Fruit fly (Drosophila melanogaster) whole organism, embryonic: ENCODE results near the gene Vha16-2.

Experiments
- ATbp ChIP-seq: fragments of 200-800 bp; sonication (Bioruptor generic); optimal IDR thresholded peaks from 2 replicates; lab custom pipeline; 2017; ENCODE audit warnings: missing biosample characterization, mild to moderate bottlenecking, missing genetic modification characterization, missing genetic modification reagents
- Adf1 ChIP-seq: fragments of 200-800 bp; sonication (Bioruptor generic); IDR thresholded peaks from 2 replicates; pipeline ENCODE4 v1.3.6; 2022; ENCODE audit warnings: missing biosample characterization, missing genetic modification characterization
- Antp ChIP-seq: fragments of 200-800 bp; sonication (Bioruptor generic); optimal IDR thresholded peaks from 3 replicates; lab custom pipeline; 2016; ENCODE audit warnings: missing biosample characterization, missing genetic modification characterization
- Bgb ChIP-seq: fragments of 200-800 bp; sonication (Bioruptor generic); IDR thresholded peaks from 2 replicates; pipeline ENCODE4 v1.3.6; 2022; ENCODE audit warnings: missing biosample characterization, missing genetic modification characterization; ENCODE audit not compliant: partially characterized antibody
- Blimp-1 ChIP-seq: fragments of 200-800 bp; sonication (Bioruptor generic); optimal IDR thresholded peaks from 3 replicates; lab custom pipeline; 2018; ENCODE audit warnings: missing biosample characterization, missing genetic modification characterization, mild to moderate bottlenecking, moderate library complexity, missing genetic modification reagents
- BtbVII ChIP-seq: fragments of 200-800 bp; sonication (Bioruptor generic); optimal IDR thresholded peaks from 3 replicates; lab custom pipeline; 2017; ENCODE audit warnings: missing biosample characterization, mild to moderate bottlenecking, missing genetic modification characterization
- CG10267 ChIP-seq: fragments of 200-800 bp; sonication (Bioruptor generic); optimal IDR thresholded peaks from 2 replicates; lab custom pipeline; 2018; ENCODE audit warnings: missing biosample characterization, mild to moderate bottlenecking, missing genetic modification characterization, moderate library complexity
- CG10959 ChIP-seq: fragments of 200-800 bp; sonication (Bioruptor generic); IDR thresholded peaks from 2 replicates; pipeline ENCODE4 v1.3.6; 2022; ENCODE audit warnings: missing biosample characterization, missing genetic modification characterization
- CG14667 ChIP-seq: fragments of 200-800 bp; sonication (Bioruptor generic); IDR thresholded peaks from 2 replicates; pipeline ENCODE4 v1.3.6; 2022; ENCODE audit warnings: missing biosample characterization, missing genetic modification characterization
- CG1647 ChIP-seq: fragments of 200-800 bp; sonication (Bioruptor generic); optimal IDR thresholded peaks from 3 replicates; lab custom pipeline; 2016; ENCODE audit warnings: missing biosample characterization, missing genetic modification characterization
- CG16813 ChIP-seq: fragments of 200-800 bp; sonication (Bioruptor generic); IDR thresholded peaks from 3 replicates; pipeline ENCODE4 v1.3.6; 2022; ENCODE audit warnings: missing biosample characterization, missing genetic modification characterization; ENCODE audit not compliant: partially characterized antibody
- CG16815 ChIP-seq: fragments of 200-800 bp; sonication (Bioruptor generic); optimal IDR thresholded peaks from 3 replicates; lab custom pipeline; 2017; ENCODE audit warnings: missing biosample characterization, mild to moderate bottlenecking, missing genetic modification characterization
- CG17568 ChIP-seq: fragments of 200-800 bp; sonication (Bioruptor generic); optimal IDR thresholded peaks from 2 replicates; lab custom pipeline; 2018; ENCODE audit warnings: missing biosample characterization, mild to moderate bottlenecking, missing genetic modification characterization, moderate library complexity
- CG2116 ChIP-seq: fragments of 200-800 bp; sonication (Bioruptor generic); optimal IDR thresholded peaks from 3 replicates; lab custom pipeline; 2018; ENCODE audit warnings: missing biosample characterization, mild to moderate bottlenecking, missing genetic modification characterization
- CG3163 ChIP-seq: fragments of 200-800 bp; sonication (Bioruptor generic); optimal IDR thresholded peaks from 3 replicates; lab custom pipeline; 2016; ENCODE audit warnings: missing biosample characterization, missing genetic modification characterization
- CG3407 ChIP-seq: fragments of 200-800 bp; sonication (Bioruptor generic); optimal IDR thresholded peaks from 2 replicates; lab custom pipeline; 2018; ENCODE audit warnings: missing biosample characterization, mild to moderate bottlenecking, missing genetic modification characterization
- CG34224 ChIP-seq: fragments of 200-800 bp; sonication (Bioruptor generic); IDR thresholded peaks from 3 replicates; pipeline ENCODE4 v1.3.6; 2022; ENCODE audit warnings: missing biosample characterization, missing genetic modification characterization; ENCODE audit not compliant: partially characterized antibody
- CG6765 ChIP-seq: fragments of 200-800 bp; sonication (Bioruptor generic); optimal IDR thresholded peaks from 3 replicates; lab custom pipeline; 2017; ENCODE audit warnings: missing biosample characterization, mild to moderate bottlenecking, missing genetic modification characterization
- CG8281 ChIP-seq: fragments of 200-800 bp; sonication (Bioruptor generic); optimal IDR thresholded peaks from 2 replicates; lab custom pipeline; 2018; ENCODE audit warnings: missing biosample characterization, mild to moderate bottlenecking, missing genetic modification characterization, moderate library complexity
- CHES-1-like ChIP-seq: fragments of 200-800 bp; sonication (Bioruptor generic); optimal IDR thresholded peaks from 2 replicates; lab custom pipeline; 2016; ENCODE audit warnings: missing biosample characterization, missing genetic modification characterization
- Chrac-16 ChIP-seq: fragments of 200-800 bp; sonication (Bioruptor generic); optimal IDR thresholded peaks from 3 replicates; lab custom pipeline; 2016; ENCODE audit warnings: missing biosample characterization, missing genetic modification characterization
- Dbx ChIP-seq: fragments of 200-800 bp; sonication (Bioruptor generic); IDR thresholded peaks from 3 replicates; pipeline ENCODE4 v1.3.6; 2022; ENCODE audit warnings: missing biosample characterization, missing genetic modification characterization
- Deaf1 ChIP-seq: fragments of 200-800 bp; optimal IDR thresholded peaks from 3 replicates; lab custom pipeline; 2019; ENCODE audit warnings: missing biosample characterization, mild to moderate bottlenecking, missing genetic modification characterization, moderate library complexity
- ERR ChIP-seq: fragments of 200-800 bp; sonication (Bioruptor generic); optimal IDR thresholded peaks from 2 replicates; lab custom pipeline; 2016; ENCODE audit warnings: missing biosample characterization, missing genetic modification characterization
- Fer1 ChIP-seq: fragments of 200-800 bp; sonication (Bioruptor generic); optimal IDR thresholded peaks from 2 replicates; lab custom pipeline; 2017; ENCODE audit warnings: missing biosample characterization, mild to moderate bottlenecking, missing genetic modification characterization
- HLH3B ChIP-seq: fragments of 200-800 bp; sonication (Bioruptor generic); IDR thresholded peaks from 2 replicates; pipeline ENCODE4 v1.3.6; 2022; ENCODE audit warnings: missing biosample characterization, missing genetic modification characterization
- HmgD ChIP-seq: fragments of 200-800 bp; sonication (Bioruptor generic); optimal IDR thresholded peaks from 3 replicates; lab custom pipeline; 2016; ENCODE audit warnings: missing biosample characterization, missing genetic modification characterization
- MESR4 ChIP-seq: fragments of 200-800 bp; sonication (Bioruptor generic); optimal IDR thresholded peaks from 2 replicates; lab custom pipeline; 2018; ENCODE audit warnings: missing biosample characterization, mild to moderate bottlenecking, missing genetic modification characterization, moderate library complexity
- Med ChIP-seq: fragments of 200-800 bp; sonication (Bioruptor generic); peaks from one replicate; lab custom pipeline; 2016; ENCODE audit warnings: missing biosample characterization, missing genetic modification characterization, mild to moderate bottlenecking, inconsistent platforms, moderate library complexity
- NC2α ChIP-seq: fragments of 200-800 bp; sonication (Bioruptor generic); optimal IDR thresholded peaks from 2 replicates; lab custom pipeline; 2016; ENCODE audit warnings: missing biosample characterization, missing genetic modification characterization
- Vsx1 ChIP-seq: fragments of 200-800 bp; sonication (Bioruptor generic); optimal IDR thresholded peaks from 2 replicates; lab custom pipeline; 2017; ENCODE audit warnings: missing biosample characterization, mild to moderate bottlenecking, missing genetic modification characterization, missing genetic modification reagents
- abd-A ChIP-seq: fragments of 200-800 bp; sonication (Bioruptor generic); optimal IDR thresholded peaks from 3 replicates; lab custom pipeline; 2019; ENCODE audit warnings: missing biosample characterization, mild to moderate bottlenecking, missing genetic modification characterization, moderate library complexity
- cg ChIP-seq: fragments of 200-800 bp; sonication (Bioruptor generic); optimal IDR thresholded peaks from 3 replicates; lab custom pipeline; 2019; ENCODE audit warnings: missing biosample characterization, mild to moderate bottlenecking, missing genetic modification characterization, moderate library complexity
- chinmo ChIP-seq: fragments of 200-800 bp; sonication (Bioruptor generic); IDR thresholded peaks from 4 replicates; pipeline ENCODE4 v1.3.6; 2022; ENCODE audit warnings: missing biosample characterization, missing genetic modification characterization; ENCODE audit not compliant: partially characterized antibody
- crp ChIP-seq, 2 experiments: fragments of 200-800 bp; sonication (Bioruptor generic); optimal IDR thresholded peaks; 2 replicates in 1 of 2; 3 replicates in 1 of 2; lab custom pipeline; 2017; ENCODE audit warnings: missing biosample characterization in 2 of 2, missing genetic modification characterization in 2 of 2, mild to moderate bottlenecking in 1 of 2, moderate library complexity in 1 of 2
- cwo ChIP-seq: fragments of 200-800 bp; sonication (Bioruptor generic); optimal IDR thresholded peaks from 3 replicates; lab custom pipeline; 2017; ENCODE audit warnings: missing biosample characterization, missing genetic modification characterization, mild to moderate bottlenecking, moderate library complexity, missing genetic modification reagents
- esg ChIP-seq: fragments of 200-800 bp; sonication (Bioruptor generic); conservative IDR thresholded peaks from 2 replicates; pipeline ENCODE4 v1.3.6; 2022; ENCODE audit warnings: missing biosample characterization, missing genetic modification characterization
- gem ChIP-seq: fragments of 200-800 bp; sonication (Bioruptor generic); optimal IDR thresholded peaks from 2 replicates; lab custom pipeline; 2019; ENCODE audit warnings: missing biosample characterization, mild to moderate bottlenecking, missing genetic modification characterization, moderate library complexity
- jing ChIP-seq: fragments of 200-800 bp; sonication (Bioruptor generic); optimal IDR thresholded peaks from 2 replicates; lab custom pipeline; 2018; ENCODE audit warnings: missing biosample characterization, mild to moderate bottlenecking, missing genetic modification characterization
- knrl ChIP-seq: fragments of 200-800 bp; sonication (Bioruptor generic); IDR thresholded peaks from 3 replicates; pipeline ENCODE4 v1.3.6; 2022; ENCODE audit warnings: missing biosample characterization, missing genetic modification characterization; ENCODE audit not compliant: partially characterized antibody
- nom ChIP-seq: fragments of 200-800 bp; sonication (Bioruptor generic); optimal IDR thresholded peaks from 2 replicates; lab custom pipeline; 2017; ENCODE audit warnings: missing biosample characterization, missing genetic modification characterization, mild to moderate bottlenecking, moderate library complexity, missing genetic modification reagents
- pzg ChIP-seq: fragments of 200-800 bp; sonication (Bioruptor generic); optimal IDR thresholded peaks from 3 replicates; lab custom pipeline; 2018; ENCODE audit warnings: missing biosample characterization, mild to moderate bottlenecking, missing genetic modification characterization, moderate library complexity
- ranshi ChIP-seq: fragments of 200-800 bp; sonication (Bioruptor generic); IDR thresholded peaks from 2 replicates; pipeline ENCODE4 v1.3.6; 2022; ENCODE audit warnings: missing biosample characterization, missing genetic modification characterization
- rib ChIP-seq: fragments of 200-800 bp; sonication (Bioruptor generic); IDR thresholded peaks from 2 replicates; pipeline ENCODE4 v1.3.6; 2022; ENCODE audit warnings: missing biosample characterization, missing genetic modification characterization
- sima ChIP-seq: fragments of 200-800 bp; sonication (Bioruptor generic); optimal IDR thresholded peaks from 2 replicates; lab custom pipeline; 2016; ENCODE audit warnings: missing biosample characterization, missing genetic modification characterization
- sug ChIP-seq: fragments of 200-800 bp; optimal IDR thresholded peaks from 2 replicates; lab custom pipeline; 2019; ENCODE audit warnings: missing biosample characterization, mild to moderate bottlenecking, missing genetic modification characterization, moderate library complexity
- tup ChIP-seq: fragments of 200-800 bp; sonication (Bioruptor generic); optimal IDR thresholded peaks from 2 replicates; lab custom pipeline; 2016; ENCODE audit warnings: missing biosample characterization, mild to moderate bottlenecking, missing genetic modification characterization, moderate library complexity
- twi ChIP-seq: fragments of 200-800 bp; optimal IDR thresholded peaks from 2 replicates; lab custom pipeline; 2019; ENCODE audit warnings: missing biosample characterization, mild to moderate bottlenecking, missing genetic modification characterization, moderate library complexity
- yki ChIP-seq: fragments of >200 bp; optimal IDR thresholded peaks from 3 replicates; lab custom pipeline; 2018
- z ChIP-seq: fragments of 200-800 bp; sonication (Bioruptor generic); IDR thresholded peaks from 3 replicates; pipeline ENCODE4 v1.3.6; 2022; ENCODE audit warnings: missing biosample characterization, missing genetic modification characterization

Vha16-2 gene

DNA sequence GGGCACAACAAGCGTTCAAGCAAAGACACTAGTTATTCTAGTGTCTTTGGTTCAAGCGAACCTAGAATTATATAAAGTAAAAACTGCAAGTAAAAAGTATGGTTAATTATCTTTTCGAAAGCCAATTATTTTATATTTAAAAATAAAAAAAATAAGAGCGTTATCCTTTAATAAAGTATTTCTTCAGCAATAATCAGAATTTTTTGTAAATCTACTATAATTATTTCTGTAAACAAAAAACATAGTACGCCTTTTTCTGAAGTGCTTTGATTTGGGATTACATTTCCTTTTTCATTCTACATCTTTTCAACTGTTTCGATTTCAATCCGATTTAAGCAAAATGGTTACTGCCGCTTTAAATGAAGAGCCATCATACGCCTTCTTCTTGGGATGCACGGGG is at the start of gene Vha16-2:
Gene Vha16-2, plus strand, starts transcription at position 301 of the 400 bp plus-strand sequence.
- TF ChIP-seq CG14667 (no peak), CG10959 (no peak), rib (GFP tag; lab: Robert Waterston, UW) (no peak), tup (no peak), pzg (GFP tag; lab: Kevin White, UChicago) (no peak), CG1647 (GFP tag; lab: Kevin White, UChicago) (no peak), Chrac-16 (GFP tag; lab: Kevin White, UChicago) (no peak), CG6765 (GFP tag; lab: Kevin White, UChicago) (no peak), Fer1 (GFP tag; lab: Kevin White, UChicago) (no peak), sug (tag; lab: Kevin White, UChicago) (no peak), ATbp (GFP tag; lab: Kevin White, UChicago) (no peak), CG10267 (tag; lab: Kevin White, UChicago) (no peak)

DNA sequence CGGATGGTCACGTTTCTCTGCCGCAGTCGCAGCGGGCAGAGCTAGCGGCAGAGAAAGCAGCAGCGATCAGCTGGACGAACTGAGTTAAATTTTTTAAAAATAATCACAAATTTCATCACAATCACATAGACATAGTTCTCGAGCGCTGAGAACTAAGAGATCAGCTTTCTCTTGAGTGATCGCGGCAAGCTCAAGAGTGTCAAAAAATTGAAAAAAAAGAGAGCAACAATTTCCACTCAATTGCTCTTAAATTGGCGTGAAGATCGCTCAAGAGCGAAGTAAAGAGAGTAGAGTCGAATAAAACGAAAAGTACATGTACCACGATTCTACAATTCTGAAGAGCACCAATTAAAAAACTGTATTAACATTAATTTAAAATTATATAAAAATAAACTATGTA is 46.4 kb upstream of the Vha16-2 start:
- TF ChIP-seq CG16813 (GFP tag; lab: Robert Waterston, UW) = no peak
- TF ChIP-seq knrl (GFP tag; lab: Robert Waterston, UW) = no peak
- no peak for TF ChIP-seq Antp (GFP tag; lab: Kevin White, UChicago)
- peak; percentile 54 for TF ChIP-seq yki (lab: Kevin White, UChicago)
- TF ChIP-seq CG3163 = peak; percentile 97
- TF ChIP-seq twi (tag; lab: Kevin White, UChicago) = no peak
- TF ChIP-seq abd-A (tag; lab: Kevin White, UChicago) = no peak
- TF ChIP-seq CG8281 = no peak
- no peak for TF ChIP-seq esg (GFP tag; lab: Robert Waterston, UW)
- TF ChIP-seq Adf1 (GFP tag; lab: Robert Waterston, UW) = peak; percentile 88
- TF ChIP-seq sima (GFP tag; lab: Kevin White, UChicago) = no peak
- TF ChIP-seq Med (GFP tag; lab: Kevin White, UChicago) = no peak
- TF ChIP-seq cwo (GFP tag; lab: Kevin White, UChicago) = peak; percentile 34
- TF ChIP-seq CG2116 (GFP tag; lab: Kevin White, UChicago) = no peak
- TF ChIP-seq cg (GFP tag; lab: Kevin White, UChicago) = peak; percentile 32
- TF ChIP-seq gem = no peak
- TF ChIP-seq ranshi (GFP tag; lab: Robert Waterston, UW) = no peak
- TF ChIP-seq Dbx (GFP tag; lab: Robert Waterston, UW) = no peak
- TF ChIP-seq CHES-1-like (GFP tag; lab: Kevin White, UChicago) = no peak
- no peak; the same call in 2 of the 4 replicates for TF ChIP-seq chinmo (GFP tag; lab: Robert Waterston, UW)
- no peak for TF ChIP-seq HLH3B
- peak; percentile 18 for TF ChIP-seq CG3407 (GFP tag; lab: Kevin White, UChicago)
- TF ChIP-seq NC2α (GFP tag; lab: Kevin White, UChicago) = no peak
- TF ChIP-seq CG17568 (GFP tag; lab: Kevin White, UChicago) = peak; percentile 7
- no peak for TF ChIP-seq MESR4 (GFP tag; lab: Kevin White, UChicago)
- no peak for TF ChIP-seq ERR (GFP tag; lab: Kevin White, UChicago)
- no peak for TF ChIP-seq CG16815 (GFP tag; lab: Kevin White, UChicago)
- TF ChIP-seq crp (GFP tag; optimal IDR thresholded peaks at IDR 0.05; lab: Kevin White, UChicago) = peak in 1 of 2 experiments; percentile 40
- peak; percentile 6; the same call in 1 of the 2 replicates for TF ChIP-seq Bgb (GFP tag; lab: Robert Waterston, UW)
- no peak for TF ChIP-seq Vsx1 (GFP tag; lab: Kevin White, UChicago)
- TF ChIP-seq BtbVII (GFP tag; lab: Kevin White, UChicago) = no peak
- TF ChIP-seq Deaf1 (tag; lab: Kevin White, UChicago) = no peak
- TF ChIP-seq CG34224 (GFP tag; lab: Robert Waterston, UW) = peak; percentile 36; the same call in 1 of the 3 replicates
- TF ChIP-seq z (GFP tag; lab: Robert Waterston, UW) = peak; percentile 98
- no peak for TF ChIP-seq Blimp-1 (GFP tag; lab: Kevin White, UChicago)
- peak; percentile 1 for TF ChIP-seq nom
- TF ChIP-seq HmgD (GFP tag; lab: Kevin White, UChicago) = no peak
- TF ChIP-seq jing (GFP tag; lab: Kevin White, UChicago) = no peak
